Worm (Caenorhabditis elegans) whole organism, late embryonic: ENCODE results near the gene K01A6.8.
A peak's percentile ranks its signal among the peaks of the same experiment; 100 is the strongest.

Experiments used
- K02D7.2 ChIP-seq: sonication (generic microtip); optimal IDR thresholded peaks from 2 replicates; lab custom pipeline; 2017; ENCODE audit warnings: mild to moderate bottlenecking, missing genetic modification characterization, missing compliant biosample characterization
- K09A11.1 ChIP-seq: sonication (generic microtip); optimal IDR thresholded peaks from 2 replicates; lab custom pipeline; 2017; ENCODE audit warnings: antibody characterized with exemption, mild to moderate bottlenecking, missing genetic modification characterization, missing compliant biosample characterization; ENCODE audit not compliant: insufficient read depth
- T23F11.4 ChIP-seq: fragments of 200-800 bp; sonication (Bioruptor generic); optimal IDR thresholded peaks from 2 replicates; lab custom pipeline; 2018; ENCODE audit warnings: mild to moderate bottlenecking, missing genetic modification characterization, missing compliant biosample characterization
- Y22D7AL.16 ChIP-seq: sonication (generic microtip); optimal IDR thresholded peaks from 2 replicates; lab custom pipeline; 2016; ENCODE audit warnings: missing genetic modification characterization, missing compliant biosample characterization
- ahr-1 ChIP-seq: sonication (generic microtip); optimal IDR thresholded peaks from 2 replicates; lab custom pipeline; 2016; ENCODE audit warnings: missing genetic modification characterization, missing compliant biosample characterization
- ama-1 ChIP-seq: fragments of 150-350 bp; optimal IDR thresholded peaks from 2 replicates; lab custom pipeline; 2014
- ceh-14 ChIP-seq: sonication (generic microtip); optimal IDR thresholded peaks from 2 replicates; lab custom pipeline; 2016; ENCODE audit warnings: missing genotype, missing genetic modification characterization, missing compliant biosample characterization
- ceh-19 ChIP-seq: fragments of 200-800 bp; sonication (Bioruptor generic); optimal IDR thresholded peaks from 2 replicates; lab custom pipeline; 2018; ENCODE audit warnings: mild to moderate bottlenecking, missing genetic modification characterization, missing compliant biosample characterization
- ceh-22 ChIP-seq: sonication (generic microtip); optimal IDR thresholded peaks from 2 replicates; lab custom pipeline; 2017; ENCODE audit warnings: missing biosample characterization, missing genetic modification characterization
- ceh-30 ChIP-seq: fragments of 150-350 bp; optimal IDR thresholded peaks from 2 replicates; lab custom pipeline; 2014; ENCODE audit warnings: missing biosample characterization, missing genetic modification characterization
- ceh-31 ChIP-seq: sonication (generic microtip); optimal IDR thresholded peaks from 2 replicates; lab custom pipeline; 2016; ENCODE audit warnings: missing genetic modification characterization, missing compliant biosample characterization
- ceh-48 ChIP-seq: sonication (generic microtip); optimal IDR thresholded peaks from 2 replicates; lab custom pipeline; 2016; ENCODE audit warnings: missing genetic modification characterization, inconsistent platforms, missing compliant biosample characterization
- ceh-9 ChIP-seq: sonication (generic microtip); optimal IDR thresholded peaks from 2 replicates; lab custom pipeline; 2016; ENCODE audit warnings: mild to moderate bottlenecking, missing genetic modification characterization, inconsistent platforms, missing compliant biosample characterization
- dve-1 ChIP-seq: sonication (generic microtip); optimal IDR thresholded peaks from 2 replicates; lab custom pipeline; 2017; ENCODE audit warnings: antibody characterized with exemption, mild to moderate bottlenecking, missing genetic modification characterization, missing compliant biosample characterization
- elt-4 ChIP-seq: sonication (generic microtip); optimal IDR thresholded peaks from 2 replicates; lab custom pipeline; 2016; ENCODE audit warnings: missing genetic modification characterization, missing compliant biosample characterization
- eyg-1 ChIP-seq: sonication (generic microtip); optimal IDR thresholded peaks from 2 replicates; lab custom pipeline; 2016; ENCODE audit warnings: missing genotype, missing genetic modification characterization, missing compliant biosample characterization
- fax-1 ChIP-seq: sonication (generic microtip); optimal IDR thresholded peaks from 2 replicates; lab custom pipeline; 2016; ENCODE audit warnings: missing genotype, missing genetic modification characterization, missing compliant biosample characterization
- gmeb-2 ChIP-seq: sonication (generic microtip); optimal IDR thresholded peaks from 2 replicates; lab custom pipeline; 2016; ENCODE audit warnings: missing genetic modification characterization, inconsistent platforms, missing compliant biosample characterization
- hlh-13 ChIP-seq: fragments of 200-800 bp; sonication (Bioruptor generic); optimal IDR thresholded peaks from 2 replicates; lab custom pipeline; 2018; ENCODE audit warnings: mild to moderate bottlenecking, missing genetic modification characterization, missing compliant biosample characterization
- lim-6 ChIP-seq: sonication (generic microtip); optimal IDR thresholded peaks from 2 replicates; lab custom pipeline; 2016; ENCODE audit warnings: missing genetic modification characterization, missing compliant biosample characterization
- lin-11 ChIP-seq: fragments of 200-800 bp; sonication (Bioruptor generic); optimal IDR thresholded peaks from 2 replicates; lab custom pipeline; 2018; ENCODE audit warnings: mild to moderate bottlenecking, missing genetic modification characterization, missing compliant biosample characterization
- madf-2 ChIP-seq: sonication (generic microtip); optimal IDR thresholded peaks from 2 replicates; lab custom pipeline; 2017; ENCODE audit warnings: missing genetic modification characterization, missing compliant biosample characterization
- nhr-11 ChIP-seq: fragments of 150-350 bp; optimal IDR thresholded peaks from 2 replicates; lab custom pipeline; 2014; ENCODE audit warnings: missing biosample characterization, missing genetic modification characterization
- pat-9 ChIP-seq: fragments of 200-800 bp; sonication (Bioruptor generic); optimal IDR thresholded peaks from 2 replicates; lab custom pipeline; 2018; ENCODE audit warnings: mild to moderate bottlenecking, missing genetic modification characterization, moderate library complexity, missing compliant biosample characterization
- pax-1 ChIP-seq: fragments of 150-350 bp; optimal IDR thresholded peaks from 2 replicates; lab custom pipeline; 2014; ENCODE audit warnings: missing biosample characterization, missing genetic modification characterization
- pha-2 ChIP-seq: sonication (generic microtip); optimal IDR thresholded peaks from 2 replicates; lab custom pipeline; 2017; ENCODE audit warnings: mild to moderate bottlenecking, missing genetic modification characterization, missing compliant biosample characterization
- pros-1 ChIP-seq: fragments of 150-350 bp; optimal IDR thresholded peaks from 2 replicates; lab custom pipeline; 2014; ENCODE audit warnings: missing biosample characterization, missing genetic modification reagents, missing genetic modification characterization
- ref-2 ChIP-seq: sonication (generic microtip); optimal IDR thresholded peaks from 2 replicates; lab custom pipeline; 2016; ENCODE audit warnings: missing genetic modification characterization, missing compliant biosample characterization
- rnt-1 ChIP-seq: sonication (generic microtip); optimal IDR thresholded peaks from 2 replicates; lab custom pipeline; 2016; ENCODE audit warnings: missing genetic modification characterization, missing compliant biosample characterization
- sox-4 ChIP-seq: sonication (generic microtip); optimal IDR thresholded peaks from 2 replicates; lab custom pipeline; 2017; ENCODE audit warnings: mild to moderate bottlenecking, missing genetic modification characterization, inconsistent platforms, missing compliant biosample characterization
- ttx-3 ChIP-seq: sonication (generic microtip); optimal IDR thresholded peaks from 2 replicates; lab custom pipeline; 2016; ENCODE audit warnings: missing genetic modification reagents, missing genetic modification characterization, missing compliant biosample characterization
- unc-55 ChIP-seq: sonication (generic microtip); optimal IDR thresholded peaks from 2 replicates; lab custom pipeline; 2017; ENCODE audit warnings: missing biosample characterization, missing genetic modification reagents, missing genetic modification characterization

The K01A6.8 gene

DNA sequence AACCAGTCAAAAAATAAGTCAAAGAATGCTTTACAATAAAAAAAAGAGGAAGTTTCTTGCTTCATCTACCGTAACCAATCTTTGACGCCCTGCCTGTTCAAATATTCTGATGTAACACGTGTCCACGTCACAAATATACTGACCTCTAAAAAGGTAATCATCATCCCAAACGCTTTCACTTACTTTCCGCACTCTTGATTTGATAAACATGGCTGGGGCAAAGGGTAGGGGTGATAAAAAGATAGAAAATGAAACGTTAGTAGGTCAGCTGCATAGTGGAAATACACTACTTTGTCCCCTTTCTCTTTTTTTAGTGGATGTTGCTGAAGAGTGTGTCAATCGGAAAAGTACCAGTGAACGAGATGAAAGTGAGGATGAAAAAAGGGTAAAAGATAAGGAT lies 37.1 kb downstream of the K01A6.8 start:
- TF ChIP-seq ceh-31 (tag; lab: Kevin White, UChicago) (no peak), ceh-22 (tag; lab: Kevin White, UChicago) (no peak), gmeb-2 (tag; lab: Kevin White, UChicago) (no peak), sox-4 (tag; lab: Kevin White, UChicago) (no peak), madf-2 (tag; lab: Kevin White, UChicago) (no peak), ama-1 (lab: Kevin White, UChicago) (no peak), rnt-1 (no peak)

DNA sequence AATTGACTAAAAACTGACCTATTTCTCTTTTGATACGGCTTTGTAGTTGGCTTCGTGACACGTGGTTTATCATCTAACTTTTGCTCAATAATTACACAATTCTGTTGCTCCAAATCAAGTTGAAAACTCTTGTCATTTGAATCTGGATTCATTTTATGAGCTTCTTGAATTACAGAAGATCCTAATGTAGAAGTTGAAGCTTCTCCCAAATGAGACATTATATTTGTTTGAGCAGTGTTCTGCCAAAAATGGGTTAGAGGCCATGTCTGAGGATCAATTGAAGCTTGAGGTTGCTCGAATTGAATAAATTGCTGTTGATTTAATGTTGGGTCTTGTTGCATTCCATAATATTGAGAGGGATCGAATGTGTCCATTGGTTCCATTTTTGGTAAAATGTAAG lies 39.7 kb downstream of the K01A6.8 start:
- no peak for TF ChIP-seq pat-9 (tag; lab: Kevin White, UChicago)
- no peak for TF ChIP-seq rnt-1
- no peak for TF ChIP-seq nhr-11 (tag; lab: Kevin White, UChicago)

DNA sequence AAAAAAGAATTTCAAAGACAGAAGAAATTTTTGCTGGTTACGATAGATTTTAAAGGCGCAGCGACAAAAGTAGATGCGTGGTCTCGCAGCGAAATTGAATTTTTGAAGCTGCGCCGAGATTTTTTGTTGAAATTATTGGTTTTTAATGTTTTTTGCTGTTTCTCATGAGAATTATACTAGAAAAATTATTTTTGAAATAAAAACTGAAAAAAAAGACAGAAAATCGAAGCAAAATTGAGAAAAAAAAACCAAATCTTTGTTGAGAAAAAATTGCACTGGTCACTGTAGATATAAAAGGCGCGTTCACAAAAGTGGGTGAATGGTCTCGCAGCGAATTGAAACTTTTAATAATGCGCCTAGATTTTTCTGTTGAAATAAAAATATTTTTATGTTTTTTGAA lies 41.5 kb downstream of the K01A6.8 start:
- TF ChIP-seq ceh-31 (tag; lab: Kevin White, UChicago), result no peak
- TF ChIP-seq K09A11.1 (tag; lab: Kevin White, UChicago), result no peak
- TF ChIP-seq madf-2 (tag; lab: Kevin White, UChicago), result no peak
- TF ChIP-seq nhr-11 (tag; lab: Kevin White, UChicago), result no peak
- no peak for TF ChIP-seq T23F11.4 (GFP tag; lab: Kevin White, UChicago)
- no peak for TF ChIP-seq pha-2

DNA sequence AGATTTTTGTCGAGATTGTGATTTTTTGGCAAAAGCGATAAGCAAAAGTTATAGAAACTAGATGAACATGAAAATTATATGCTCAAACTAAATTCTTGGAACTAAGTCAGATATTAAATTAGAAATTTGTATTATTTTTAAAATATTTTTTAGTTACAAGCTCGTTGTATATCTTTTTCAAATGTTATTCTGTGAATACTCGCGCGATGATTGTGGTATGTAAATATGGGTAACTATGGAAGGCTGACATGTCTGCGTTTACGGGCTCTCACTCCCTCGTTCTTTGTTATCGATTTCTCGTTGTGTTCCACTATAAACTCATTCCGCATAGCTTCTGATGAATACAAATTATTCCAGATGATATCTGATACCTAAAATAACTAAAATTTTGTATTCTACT lies 43.0 kb downstream of the K01A6.8 start, which contains the start of gene ZK792.7:
Gene ZK792.7 (plus strand): TSS at position 301 of the 400 bp plus-strand sequence.
- TF ChIP-seq lin-11 (tag; lab: Kevin White, UChicago), result no peak
- no peak for TF ChIP-seq eyg-1 (tag; lab: Kevin White, UChicago)
- no peak for TF ChIP-seq pax-1 (tag; lab: Kevin White, UChicago)
- TF ChIP-seq unc-55 (GFP tag; lab: Kevin White, UChicago), result no peak
- TF ChIP-seq ceh-48 (tag; lab: Kevin White, UChicago), result peak; percentile 68
- no peak for TF ChIP-seq Y22D7AL.16 (tag; lab: Kevin White, UChicago)
- TF ChIP-seq pros-1 (tag; lab: Kevin White, UChicago), result no peak
- TF ChIP-seq lim-6, result no peak

DNA sequence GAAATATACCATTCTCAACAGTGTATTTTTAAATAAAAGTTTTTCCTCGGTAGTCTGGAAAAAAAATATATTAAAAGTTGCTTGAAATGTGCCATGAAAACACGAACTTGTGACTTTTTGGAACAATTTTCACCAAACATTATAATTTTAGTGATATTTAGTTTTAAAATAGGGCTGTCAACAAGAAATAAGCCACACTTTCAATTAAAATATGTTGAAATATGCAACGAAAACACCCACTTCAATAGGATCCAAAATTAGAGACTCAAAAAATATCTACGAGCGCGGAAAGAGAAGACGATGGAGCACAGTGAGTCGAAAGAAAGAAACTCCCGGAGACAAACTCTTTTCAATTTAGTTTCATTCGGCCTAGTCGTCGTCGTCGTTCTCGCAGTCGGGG lies 43.7 kb downstream of the K01A6.8 start, which contains the start of gene ZK792.12:
Gene ZK792.12 (plus strand): TSS at position 301 of the 400 bp plus-strand sequence.
- TF ChIP-seq pat-9 (tag; lab: Kevin White, UChicago) (no peak), fax-1 (tag; lab: Kevin White, UChicago) (no peak), ceh-14 (tag; lab: Kevin White, UChicago) (no peak), dve-1 (tag; lab: Kevin White, UChicago) (no peak), ceh-30 (tag; lab: Kevin White, UChicago) (no peak), ceh-19 (GFP tag; lab: Kevin White, UChicago) (no peak), pros-1 (tag; lab: Kevin White, UChicago) (no peak), ahr-1 (tag; lab: Kevin White, UChicago) (no peak), ceh-31 (tag; lab: Kevin White, UChicago) (no peak), eyg-1 (tag; lab: Kevin White, UChicago) (no peak), K09A11.1 (tag; lab: Kevin White, UChicago) (no peak), ceh-9 (tag; lab: Kevin White, UChicago) (no peak), ceh-48 (tag; lab: Kevin White, UChicago) (no peak), Y22D7AL.16 (tag; lab: Kevin White, UChicago) (no peak), K02D7.2 (tag; lab: Kevin White, UChicago) (no peak), hlh-13 (no peak), elt-4 (tag; lab: Kevin White, UChicago) (no peak), ttx-3 (tag; lab: Kevin White, UChicago) (no peak), ref-2 (tag; lab: Kevin White, UChicago) (no peak)
